Worm (Caenorhabditis elegans) whole organism, young adult: ENCODE data around the gene twk-23.

ENCODE experiments used
- B0019.2 ChIP-seq: fragments of 200-800 bp; sonication (Bioruptor generic); conservative IDR thresholded peaks from 2 replicates; pipeline ENCODE4 v1.3.6; 2022; ENCODE audit warnings: missing genetic modification reagents, missing genetic modification characterization, missing compliant biosample characterization
- B0261.1 ChIP-seq: sonication (generic microtip); optimal IDR thresholded peaks from 2 replicates; lab custom pipeline; 2016; ENCODE audit warnings: mild to moderate bottlenecking, missing genetic modification characterization, moderate library complexity, missing compliant biosample characterization
- C06A6.2 ChIP-seq: fragments of 200-800 bp; sonication (Bioruptor generic); conservative IDR thresholded peaks from 2 replicates; pipeline ENCODE4 v1.3.6; 2022; ENCODE audit warnings: missing genetic modification characterization, missing compliant biosample characterization
- F22D6.2 ChIP-seq: sonication (generic microtip); optimal IDR thresholded peaks from 2 replicates; lab custom pipeline; 2016; ENCODE audit warnings: mild to moderate bottlenecking, missing genetic modification characterization, missing compliant biosample characterization
- F37B4.10 ChIP-seq: fragments of 200-800 bp; sonication (Bioruptor generic); IDR thresholded peaks from 2 replicates; pipeline ENCODE4 v1.3.6; 2022; ENCODE audit warnings: missing genetic modification characterization, missing compliant biosample characterization
- F57C9.4 ChIP-seq: sonication (generic microtip); optimal IDR thresholded peaks from 2 replicates; lab custom pipeline; 2017; ENCODE audit warnings: mild to moderate bottlenecking, missing genetic modification characterization, missing compliant biosample characterization
- K11D2.4 ChIP-seq: fragments of 200-800 bp; sonication (Bioruptor generic); IDR thresholded peaks from 2 replicates; pipeline ENCODE4 v1.3.6; 2022; ENCODE audit warnings: missing genetic modification reagents, missing genetic modification characterization, missing compliant biosample characterization
- T07F8.4 ChIP-seq: sonication (generic microtip); optimal IDR thresholded peaks from 2 replicates; lab custom pipeline; 2016; ENCODE audit warnings: mild to moderate bottlenecking, missing genetic modification characterization, moderate library complexity, missing compliant biosample characterization
- akir-1 ChIP-seq: fragments of 200-800 bp; sonication (Bioruptor generic); optimal IDR thresholded peaks from 2 replicates; lab custom pipeline; 2018; ENCODE audit warnings: mild to moderate bottlenecking, missing genetic modification characterization, moderate library complexity, missing compliant biosample characterization
- ama-1 ChIP-seq, 3 experiments: fragments of 150-350 bp in 1 of 3; sonication (generic microtip) in 2 of 3; optimal IDR thresholded peaks; 2 replicates each; lab custom pipeline; 2014 to 2018; ENCODE audit warnings: missing biosample characterization in 2 of 3, missing genetic modification characterization in 2 of 3, missing genetic modification reagents in 2 of 3
- aptf-3 ChIP-seq: fragments of 200-800 bp; sonication (Bioruptor generic); IDR thresholded peaks from 2 replicates; pipeline ENCODE4 v1.3.6; 2022; ENCODE audit warnings: missing genetic modification characterization, missing compliant biosample characterization
- attf-5 ChIP-seq: fragments of 200-800 bp; sonication (Bioruptor generic); optimal IDR thresholded peaks from 2 replicates; lab custom pipeline; 2018; ENCODE audit warnings: mild to moderate bottlenecking, missing genetic modification characterization, missing compliant biosample characterization
- ccch-3 ChIP-seq: fragments of 200-800 bp; sonication (Bioruptor generic); optimal IDR thresholded peaks from 2 replicates; lab custom pipeline; 2018; ENCODE audit warnings: mild to moderate bottlenecking, missing genetic modification characterization, missing compliant biosample characterization
- cebp-1 ChIP-seq, 2 experiments: fragments of 200-800 bp in 1 of 2; sonication (Bioruptor generic) in 1 of 2; sonication (generic microtip) in 1 of 2; IDR thresholded peaks in 1 of 2; optimal IDR thresholded peaks in 1 of 2; 2 replicates each; pipeline versions ENCODE4 v1.3.6 to Lab custom; 2017 to 2022; ENCODE audit warnings: missing compliant biosample characterization in 2 of 2, missing genetic modification characterization in 2 of 2, mild to moderate bottlenecking in 1 of 2, missing genetic modification reagents in 1 of 2, moderate library complexity in 1 of 2
- ceh-100 ChIP-seq: fragments of 200-800 bp; sonication (Bioruptor generic); IDR thresholded peaks from 2 replicates; pipeline ENCODE4 v1.3.6; 2022; ENCODE audit warnings: missing genetic modification reagents, missing genetic modification characterization, missing compliant biosample characterization
- ceh-27 ChIP-seq: fragments of 200-800 bp; sonication (Bioruptor generic); optimal IDR thresholded peaks from 2 replicates; lab custom pipeline; 2018; ENCODE audit warnings: mild to moderate bottlenecking, missing genetic modification characterization, moderate library complexity, missing compliant biosample characterization
- ceh-58 ChIP-seq: fragments of 200-800 bp; sonication (Bioruptor generic); IDR thresholded peaks from 2 replicates; pipeline ENCODE4 v1.3.6; 2022; ENCODE audit warnings: missing genetic modification characterization, missing compliant biosample characterization
- ceh-79 ChIP-seq: sonication (generic microtip); optimal IDR thresholded peaks from 2 replicates; lab custom pipeline; 2017; ENCODE audit warnings: mild to moderate bottlenecking, missing genetic modification characterization, missing compliant biosample characterization
- ets-4 ChIP-seq: fragments of 200-800 bp; sonication (Bioruptor generic); optimal IDR thresholded peaks from 2 replicates; lab custom pipeline; 2018; ENCODE audit warnings: mild to moderate bottlenecking, missing genetic modification characterization, missing compliant biosample characterization
- fkh-3 ChIP-seq: sonication (generic microtip); optimal IDR thresholded peaks from 2 replicates; lab custom pipeline; 2016; ENCODE audit warnings: mild to moderate bottlenecking, missing genetic modification characterization, missing compliant biosample characterization
- hlh-26 ChIP-seq: fragments of 200-800 bp; sonication (Bioruptor generic); conservative IDR thresholded peaks from 2 replicates; pipeline ENCODE4 v1.3.6; 2022; ENCODE audit warnings: missing genetic modification reagents, missing genetic modification characterization, missing compliant biosample characterization
- hmg-20 ChIP-seq: fragments of 200-800 bp; sonication (Bioruptor generic); IDR thresholded peaks from 2 replicates; pipeline ENCODE4 v1.3.6; 2022; ENCODE audit warnings: missing genetic modification reagents, missing genetic modification characterization, missing compliant biosample characterization
- lag-1 ChIP-seq: fragments of 200-800 bp; sonication (Bioruptor generic); IDR thresholded peaks from 2 replicates; pipeline ENCODE4 v1.3.6; 2022; ENCODE audit warnings: missing genetic modification reagents, missing genetic modification characterization, missing compliant biosample characterization
- let-526 ChIP-seq: fragments of 200-800 bp; sonication (Bioruptor generic); IDR thresholded peaks from 2 replicates; pipeline ENCODE4 v1.3.6; 2022; ENCODE audit warnings: missing genetic modification reagents, missing genetic modification characterization, missing compliant biosample characterization
- lin-26 ChIP-seq: fragments of 200-800 bp; sonication (Bioruptor generic); IDR thresholded peaks from 2 replicates; pipeline ENCODE4 v1.3.6; 2022; ENCODE audit warnings: missing genetic modification reagents, missing genetic modification characterization, missing compliant biosample characterization
- madf-8 ChIP-seq: fragments of 200-800 bp; sonication (Bioruptor generic); conservative IDR thresholded peaks from 2 replicates; pipeline ENCODE4 v1.3.6; 2022; ENCODE audit warnings: missing genetic modification reagents, missing genetic modification characterization, missing compliant biosample characterization
- mcd-1 ChIP-seq: fragments of 200-800 bp; sonication (Bioruptor generic); IDR thresholded peaks from 2 replicates; pipeline ENCODE4 v1.3.6; 2022; ENCODE audit warnings: missing genetic modification reagents, missing genetic modification characterization, missing compliant biosample characterization
- mes-4 ChIP-seq: sonication (generic microtip); optimal IDR thresholded peaks from 2 replicates; lab custom pipeline; 2016; ENCODE audit warnings: missing genotype, missing genetic modification characterization, missing compliant biosample characterization
- mxl-1 ChIP-seq: sonication (generic microtip); optimal IDR thresholded peaks from 2 replicates; lab custom pipeline; 2016; ENCODE audit warnings: missing genetic modification characterization, missing compliant biosample characterization
- nhr-90 ChIP-seq: sonication (generic microtip); optimal IDR thresholded peaks from 2 replicates; lab custom pipeline; 2016; ENCODE audit warnings: missing genotype, mild to moderate bottlenecking, missing genetic modification characterization, missing compliant biosample characterization
- pha-4 ChIP-seq: fragments of 150-350 bp; sonication (generic microtip); optimal IDR thresholded peaks from 2 replicates; lab custom pipeline; 2014; ENCODE audit warnings: missing biosample characterization, missing genetic modification reagents, missing genetic modification characterization
- snpc-1.3 ChIP-seq: sonication (generic microtip); optimal IDR thresholded peaks from 2 replicates; lab custom pipeline; 2017; ENCODE audit warnings: missing genetic modification characterization, mild to moderate bottlenecking, missing compliant biosample characterization, antibody characterized with exemption, moderate library complexity, missing genotype, missing genetic modification reagents; ENCODE audit not compliant: insufficient read depth
- snpc-3.4 ChIP-seq: sonication (generic microtip); optimal IDR thresholded peaks from 2 replicates; lab custom pipeline; 2017; ENCODE audit warnings: missing genetic modification characterization, mild to moderate bottlenecking, missing compliant biosample characterization, antibody characterized with exemption, moderate library complexity, missing genotype, missing genetic modification reagents
- tbx-9 ChIP-seq: sonication (generic microtip); optimal IDR thresholded peaks from 2 replicates; lab custom pipeline; 2016; ENCODE audit warnings: borderline replicate concordance, missing genetic modification characterization, inconsistent platforms, missing compliant biosample characterization
- tlf-1 ChIP-seq: fragments of 200-800 bp; sonication (Bioruptor generic); optimal IDR thresholded peaks from 2 replicates; lab custom pipeline; 2018; ENCODE audit warnings: mild to moderate bottlenecking, missing genetic modification characterization, missing compliant biosample characterization
- xnd-1 ChIP-seq: sonication (generic microtip); optimal IDR thresholded peaks from 2 replicates; lab custom pipeline; 2016; ENCODE audit warnings: missing genotype, missing genetic modification reagents, missing genetic modification characterization, missing compliant biosample characterization
- ztf-3 ChIP-seq: fragments of 200-800 bp; sonication (Bioruptor generic); optimal IDR thresholded peaks from 2 replicates; lab custom pipeline; 2018; ENCODE audit warnings: mild to moderate bottlenecking, missing genetic modification characterization, missing compliant biosample characterization
- ztf-6 ChIP-seq: fragments of 200-800 bp; sonication (Bioruptor generic); IDR thresholded peaks from 2 replicates; pipeline ENCODE4 v1.3.6; 2022; ENCODE audit warnings: missing genetic modification reagents, missing genetic modification characterization, missing compliant biosample characterization

Gene twk-23

DNA sequence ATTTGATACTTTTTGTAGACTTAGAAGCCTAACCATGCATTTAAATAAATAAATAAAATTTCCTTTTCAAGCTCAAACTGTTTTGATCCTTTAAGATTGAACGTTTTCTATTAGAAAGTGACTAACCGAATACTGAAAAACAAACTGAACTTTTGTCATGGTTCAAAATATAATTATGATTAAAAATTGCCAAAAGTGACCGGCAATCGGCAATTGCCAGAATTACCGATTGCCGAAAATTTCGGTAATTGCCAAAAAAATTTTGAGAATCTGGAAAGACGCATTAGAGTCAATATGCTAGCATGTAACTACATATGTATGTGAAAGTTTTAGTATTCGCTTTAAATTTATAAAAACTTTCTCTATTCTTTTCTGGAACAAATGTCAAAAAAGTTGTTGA lies 20.3 kb upstream of the twk-23 start, which contains the start of gene M03B6.5:
Gene M03B6.5, plus strand, starts transcription at position 301 of the 400 bp plus-strand sequence.
- TF ChIP-seq ccch-3 (GFP tag; lab: Kevin White, UChicago) (no peak), mes-4 (tag; lab: Kevin White, UChicago) (no peak), aptf-3 (GFP tag; lab: Robert Waterston, UW) (no peak), mxl-1 (tag; lab: Kevin White, UChicago) (no peak), lag-1 (no peak), B0261.1 (tag; lab: Kevin White, UChicago) (no peak), T07F8.4 (tag; lab: Kevin White, UChicago) (no peak), ama-1 (optimal IDR thresholded peaks at IDR 0.05; lab: Kevin White, UChicago) (no peak), ama-1 (GFP tag; optimal IDR thresholded peaks at IDR 0.05; lab: Kevin White, UChicago) (no peak), attf-5 (GFP tag; lab: Kevin White, UChicago) (no peak), ceh-58 (GFP tag; lab: Robert Waterston, UW) (no peak), akir-1 (GFP tag; lab: Kevin White, UChicago) (no peak), xnd-1 (tag; lab: Kevin White, UChicago) (no peak), B0019.2 (GFP tag; lab: Robert Waterston, UW) (no peak), ets-4 (no peak), F57C9.4 (tag; lab: Kevin White, UChicago) (no peak)

- TF ChIP-seq lin-26 (GFP tag; lab: Robert Waterston, UW) (no peak), ceh-27 (GFP tag; lab: Kevin White, UChicago) (no peak), ceh-79 (tag; lab: Kevin White, UChicago) (no peak), tlf-1 (GFP tag; lab: Kevin White, UChicago) (no peak), pha-4 (tag; lab: Kevin White, UChicago) (no peak), F37B4.10 (GFP tag; lab: Robert Waterston, UW) (no peak), fkh-3 (no peak), let-526 (no peak)
- TF ChIP-seq, all 124 proteins: peak for 0
Measured at ce11 chrX:13841277-13841676, 17.9 kb upstream of the twk-23 start, which contains the start of gene M03B6.1. M03B6.1 (plus strand) TSS chrX:13841610.

DNA sequence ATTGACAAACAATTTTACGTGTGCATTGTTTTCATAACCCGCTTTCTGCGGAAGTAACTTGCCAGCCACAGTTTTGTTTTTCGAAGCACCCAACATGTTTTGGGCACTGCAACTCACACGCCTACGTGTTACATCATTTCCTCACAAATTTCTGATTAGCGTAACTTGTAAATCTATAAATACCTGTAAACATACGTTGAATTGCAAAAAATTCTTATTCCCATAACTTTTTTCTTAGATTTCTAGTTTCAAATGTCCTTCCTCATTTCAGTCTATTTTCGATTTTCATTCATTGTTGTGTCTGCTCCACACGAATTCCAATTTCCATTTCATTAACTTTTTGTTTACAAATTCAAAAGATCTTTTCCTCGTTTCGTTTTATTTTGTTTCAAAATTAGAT lies 17.0 kb upstream of the twk-23 start:
- TF ChIP-seq snpc-3.4 (no peak), mcd-1 (no peak), F22D6.2 (tag; lab: Kevin White, UChicago) (no peak), hlh-26 (GFP tag; lab: Robert Waterston, UW) (no peak), K11D2.4 (GFP tag; lab: Robert Waterston, UW) (no peak), snpc-1.3 (no peak), lag-1 (no peak), T07F8.4 (tag; lab: Kevin White, UChicago) (no peak), hmg-20 (GFP tag; lab: Robert Waterston, UW) (no peak), tbx-9 (tag; lab: Kevin White, UChicago) (no peak), ceh-79 (tag; lab: Kevin White, UChicago) (no peak), madf-8 (GFP tag; lab: Robert Waterston, UW) (no peak), ztf-3 (GFP tag; lab: Kevin White, UChicago) (no peak), nhr-90 (no peak), C06A6.2 (GFP tag; lab: Robert Waterston, UW) (no peak), ceh-100 (no peak), cebp-1 (GFP tag; IDR thresholded peaks at IDR 0.05; lab: Robert Waterston, UW) (no peak), cebp-1 (tag; optimal IDR thresholded peaks at IDR 0.05; lab: Kevin White, UChicago) (no peak), ztf-6 (no peak)
